Fruit fly (Drosophila melanogaster) whole organism: ENCODE measurements around the gene CG14321.

Experiments used
- CG8478 ChIP-seq: fragments of >200 bp; optimal IDR thresholded peaks from 2 replicates; lab custom pipeline; 2018; ENCODE audit warnings: inconsistent platforms
- Dll ChIP-seq: fragments of >200 bp; optimal IDR thresholded peaks from 2 replicates; lab custom pipeline; 2017
- pan ChIP-seq: fragments of >200 bp; optimal IDR thresholded peaks from 2 replicates; lab custom pipeline; 2017
- psq ChIP-seq: fragments of >200 bp; optimal IDR thresholded peaks from 2 replicates; lab custom pipeline; 2017
- usp ChIP-seq: fragments of >200 bp; optimal IDR thresholded peaks from 2 replicates; lab custom pipeline; 2017; ENCODE audit warnings: missing biosample characterization, missing genetic modification characterization, mixed read lengths

- TF ChIP-seq psq (lab: Kevin White, UChicago) = no peak
- TF ChIP-seq Dll (lab: Kevin White, UChicago) = no peak
- no peak for TF ChIP-seq pan (lab: Kevin White, UChicago)
- TF ChIP-seq CG8478 (lab: Kevin White, UChicago) = no peak
- TF ChIP-seq usp (GFP tag; lab: Kevin White, UChicago) = no peak
Observed at dm6 chr3R:17700488-17701130, 32.8 kb upstream of the CG14321 start.
